Fruit fly (Drosophila melanogaster) whole organism, embryonic: ENCODE data around the gene CG1074.

Experiments used
- Ada2b ChIP-seq: fragments of 200-800 bp; sonication (Bioruptor generic); IDR thresholded peaks from 2 replicates; pipeline ENCODE4 v1.3.6; 2022; ENCODE audit warnings: missing biosample characterization, missing genetic modification characterization
- Atf-2 ChIP-seq: fragments of 200-800 bp; sonication (Bioruptor generic); optimal IDR thresholded peaks from 2 replicates; lab custom pipeline; 2016; ENCODE audit warnings: missing biosample characterization, missing genetic modification characterization
- CG10431 ChIP-seq: fragments of 200-800 bp; sonication (Bioruptor generic); optimal IDR thresholded peaks from 3 replicates; lab custom pipeline; 2018; ENCODE audit warnings: missing biosample characterization, mild to moderate bottlenecking, missing genetic modification characterization
- CG11247 ChIP-seq: fragments of 200-800 bp; sonication (Bioruptor generic); IDR thresholded peaks from 2 replicates; pipeline ENCODE4 v1.3.6; 2022; ENCODE audit warnings: missing biosample characterization, missing genetic modification characterization
- CG11504 ChIP-seq: fragments of 200-800 bp; sonication (Bioruptor generic); optimal IDR thresholded peaks from 3 replicates; lab custom pipeline; 2019; ENCODE audit warnings: missing biosample characterization, mild to moderate bottlenecking, missing genetic modification characterization, moderate library complexity
- CG12236 ChIP-seq: fragments of 200-800 bp; sonication (Bioruptor generic); optimal IDR thresholded peaks from 2 replicates; lab custom pipeline; 2016; ENCODE audit warnings: missing biosample characterization, missing genetic modification characterization
- CG14441 ChIP-seq: fragments of 200-800 bp; sonication (Bioruptor generic); IDR thresholded peaks from 2 replicates; pipeline ENCODE4 v1.3.6; 2022; ENCODE audit warnings: missing biosample characterization, missing genetic modification characterization
- CG15073 ChIP-seq: fragments of 200-800 bp; sonication (Bioruptor generic); optimal IDR thresholded peaks from 2 replicates; lab custom pipeline; 2016; ENCODE audit warnings: missing biosample characterization, missing genetic modification characterization
- CG17829 ChIP-seq: fragments of 200-800 bp; optimal IDR thresholded peaks from 2 replicates; lab custom pipeline; 2019; ENCODE audit warnings: missing biosample characterization, mild to moderate bottlenecking, missing genetic modification characterization, moderate library complexity
- CG18764 ChIP-seq: fragments of 200-800 bp; sonication (Bioruptor generic); optimal IDR thresholded peaks from 3 replicates; lab custom pipeline; 2016; ENCODE audit warnings: missing biosample characterization, missing genetic modification characterization
- CG2202 ChIP-seq: fragments of 200-800 bp; sonication (Bioruptor generic); optimal IDR thresholded peaks from 2 replicates; lab custom pipeline; 2018; ENCODE audit warnings: missing biosample characterization, mild to moderate bottlenecking, missing genetic modification characterization
- CG33213 ChIP-seq: fragments of 200-800 bp; sonication (Bioruptor generic); optimal IDR thresholded peaks from 3 replicates; lab custom pipeline; 2016; ENCODE audit warnings: missing biosample characterization, missing genetic modification characterization
- CG34376 ChIP-seq: fragments of 200-800 bp; sonication (Bioruptor generic); optimal IDR thresholded peaks from 2 replicates; lab custom pipeline; 2018; ENCODE audit warnings: missing biosample characterization, mild to moderate bottlenecking, missing genetic modification characterization
- CG4328 ChIP-seq: fragments of 200-800 bp; sonication (Bioruptor generic); optimal IDR thresholded peaks from 3 replicates; lab custom pipeline; 2017; ENCODE audit warnings: missing biosample characterization, missing genetic modification reagents, missing genetic modification characterization
- CG4617 ChIP-seq: fragments of 200-800 bp; sonication (Bioruptor generic); optimal IDR thresholded peaks from 3 replicates; lab custom pipeline; 2016; ENCODE audit warnings: missing biosample characterization, missing genetic modification characterization, borderline replicate concordance
- CG4854 ChIP-seq: fragments of 200-800 bp; sonication (Bioruptor generic); optimal IDR thresholded peaks from 2 replicates; lab custom pipeline; 2016; ENCODE audit warnings: missing biosample characterization, missing genetic modification characterization, inconsistent platforms
- CG6175 ChIP-seq: fragments of 200-800 bp; sonication (Bioruptor generic); IDR thresholded peaks from 3 replicates; pipeline ENCODE4 v1.3.6; 2022; ENCODE audit warnings: missing biosample characterization, missing genetic modification characterization
- CG6254 ChIP-seq: fragments of 200-800 bp; sonication (Bioruptor generic); optimal IDR thresholded peaks from 3 replicates; lab custom pipeline; 2017; ENCODE audit warnings: mild to moderate bottlenecking, missing biosample characterization, missing genetic modification reagents, missing genetic modification characterization
- CG6689 ChIP-seq: fragments of 200-800 bp; sonication (Bioruptor generic); IDR thresholded peaks from 2 replicates; pipeline ENCODE4 v1.3.6; 2022; ENCODE audit warnings: missing biosample characterization, missing genetic modification characterization
- CG7987 ChIP-seq: fragments of 200-800 bp; sonication (Bioruptor generic); optimal IDR thresholded peaks from 2 replicates; lab custom pipeline; 2018; ENCODE audit warnings: missing biosample characterization, mild to moderate bottlenecking, missing genetic modification characterization, moderate library complexity
- CG9609 ChIP-seq: fragments of 200-800 bp; sonication (Bioruptor generic); optimal IDR thresholded peaks from 3 replicates; lab custom pipeline; 2016; ENCODE audit warnings: missing biosample characterization, missing genetic modification characterization
- Doc2 ChIP-seq: fragments of 200-800 bp; sonication (Bioruptor generic); IDR thresholded peaks from 2 replicates; pipeline ENCODE4 v1.3.6; 2022; ENCODE audit warnings: missing biosample characterization, missing genetic modification characterization
- HLH4C ChIP-seq: fragments of 200-800 bp; sonication (Bioruptor generic); IDR thresholded peaks from 3 replicates; pipeline ENCODE4 v1.3.6; 2022; ENCODE audit warnings: missing biosample characterization, missing genetic modification characterization; ENCODE audit not compliant: partially characterized antibody
- Hey ChIP-seq: fragments of 200-800 bp; sonication (Bioruptor generic); optimal IDR thresholded peaks from 3 replicates; lab custom pipeline; 2018; ENCODE audit warnings: missing biosample characterization, mild to moderate bottlenecking, missing genetic modification characterization
- Lim3 ChIP-seq: fragments of 200-800 bp; sonication (Bioruptor generic); IDR thresholded peaks from 2 replicates; pipeline ENCODE4 v1.3.6; 2022; ENCODE audit warnings: missing biosample characterization, missing genetic modification characterization
- Lpt ChIP-seq: fragments of >200 bp; optimal IDR thresholded peaks from 2 replicates; lab custom pipeline; 2018; ENCODE audit warnings: missing biosample characterization, missing genetic modification characterization
- NFAT ChIP-seq: fragments of 200-800 bp; sonication (Bioruptor generic); IDR thresholded peaks from 2 replicates; pipeline ENCODE4 v1.3.6; 2022; ENCODE audit warnings: missing biosample characterization, missing genetic modification characterization
- Nf-YA ChIP-seq: fragments of 200-800 bp; sonication (Bioruptor generic); IDR thresholded peaks from 2 replicates; pipeline ENCODE4 v1.3.6; 2022; ENCODE audit warnings: missing biosample characterization, missing genetic modification characterization
- Sry-δ ChIP-seq: fragments of 200-800 bp; sonication (Bioruptor generic); optimal IDR thresholded peaks from 2 replicates; lab custom pipeline; 2016; ENCODE audit warnings: missing biosample characterization, missing genetic modification characterization
- ac ChIP-seq: fragments of 200-800 bp; sonication (Bioruptor generic); optimal IDR thresholded peaks from 3 replicates; lab custom pipeline; 2017; ENCODE audit warnings: missing biosample characterization, mild to moderate bottlenecking, missing genetic modification characterization
- ap ChIP-seq: fragments of 200-800 bp; sonication (Bioruptor generic); IDR thresholded peaks from 2 replicates; pipeline ENCODE4 v1.3.6; 2022; ENCODE audit warnings: missing biosample characterization, missing genetic modification characterization
- az2 ChIP-seq: fragments of 200-800 bp; sonication (Bioruptor generic); optimal IDR thresholded peaks from 3 replicates; lab custom pipeline; 2016; ENCODE audit warnings: missing biosample characterization, missing genetic modification characterization
- bbx ChIP-seq: fragments of 200-800 bp; sonication (Bioruptor generic); IDR thresholded peaks from 2 replicates; pipeline ENCODE4 v1.3.6; 2022; ENCODE audit warnings: missing biosample characterization, missing genetic modification characterization; ENCODE audit not compliant: partially characterized antibody
- bcd ChIP-seq: fragments of 200-800 bp; sonication (Bioruptor generic); optimal IDR thresholded peaks from 2 replicates; lab custom pipeline; 2017; ENCODE audit warnings: missing biosample characterization, mild to moderate bottlenecking, missing genetic modification characterization
- crp ChIP-seq, 2 experiments: fragments of 200-800 bp; sonication (Bioruptor generic); optimal IDR thresholded peaks; 2 replicates in 1 of 2; 3 replicates in 1 of 2; lab custom pipeline; 2017; ENCODE audit warnings: missing biosample characterization in 2 of 2, missing genetic modification characterization in 2 of 2, mild to moderate bottlenecking in 1 of 2, moderate library complexity in 1 of 2
- hth ChIP-seq: fragments of >200 bp; optimal IDR thresholded peaks from 2 replicates; lab custom pipeline; 2017; ENCODE audit warnings: inconsistent platforms
- insv ChIP-seq, 2 experiments: fragments of 200-800 bp; sonication (Bioruptor generic); optimal IDR thresholded peaks; 3 replicates each; lab custom pipeline; 2016 to 2018; ENCODE audit warnings: missing biosample characterization in 2 of 2, missing genetic modification characterization in 2 of 2
- kah ChIP-seq: fragments of 200-800 bp; sonication (Bioruptor generic); optimal IDR thresholded peaks from 2 replicates; lab custom pipeline; 2018; ENCODE audit warnings: missing biosample characterization, mild to moderate bottlenecking, missing genetic modification characterization
- klu ChIP-seq: fragments of 200-800 bp; sonication (Bioruptor generic); IDR thresholded peaks from 2 replicates; pipeline ENCODE4 v1.3.6; 2022; ENCODE audit warnings: missing biosample characterization, missing genetic modification characterization
- maf-S ChIP-seq: fragments of 200-800 bp; sonication (Bioruptor generic); optimal IDR thresholded peaks from 2 replicates; lab custom pipeline; 2016; ENCODE audit warnings: missing biosample characterization, missing genetic modification characterization
- mirr ChIP-seq: fragments of 200-800 bp; sonication (Bioruptor generic); optimal IDR thresholded peaks from 3 replicates; lab custom pipeline; 2018; ENCODE audit warnings: missing biosample characterization, mild to moderate bottlenecking, missing genetic modification characterization
- nmo ChIP-seq: fragments of 200-800 bp; sonication (Bioruptor generic); optimal IDR thresholded peaks from 2 replicates; lab custom pipeline; 2018; ENCODE audit warnings: missing biosample characterization, mild to moderate bottlenecking, missing genetic modification characterization, moderate library complexity
- phol ChIP-seq: fragments of 200-800 bp; sonication (Bioruptor generic); optimal IDR thresholded peaks from 3 replicates; lab custom pipeline; 2018; ENCODE audit warnings: missing biosample characterization, mild to moderate bottlenecking, missing genetic modification characterization, moderate library complexity
- pzg ChIP-seq: fragments of 200-800 bp; sonication (Bioruptor generic); optimal IDR thresholded peaks from 3 replicates; lab custom pipeline; 2018; ENCODE audit warnings: missing biosample characterization, mild to moderate bottlenecking, missing genetic modification characterization, moderate library complexity
- sima ChIP-seq: fragments of 200-800 bp; sonication (Bioruptor generic); optimal IDR thresholded peaks from 2 replicates; lab custom pipeline; 2016; ENCODE audit warnings: missing biosample characterization, missing genetic modification characterization
- slbo ChIP-seq: fragments of 200-800 bp; sonication (Bioruptor generic); IDR thresholded peaks from 2 replicates; pipeline ENCODE4 v1.3.6; 2022; ENCODE audit warnings: missing biosample characterization, missing genetic modification characterization
- slp2 ChIP-seq: fragments of 200-800 bp; sonication (Bioruptor generic); optimal IDR thresholded peaks from 2 replicates; lab custom pipeline; 2016; ENCODE audit warnings: missing biosample characterization, missing genetic modification characterization
- stc ChIP-seq: fragments of 200-800 bp; sonication (Bioruptor generic); IDR thresholded peaks from 2 replicates; pipeline ENCODE4 v1.3.6; 2022; ENCODE audit warnings: missing biosample characterization, missing genetic modification characterization
- ttk ChIP-seq: fragments of 200-800 bp; sonication (Bioruptor generic); IDR thresholded peaks from 2 replicates; pipeline ENCODE4 v2.1.2; 2022; ENCODE audit warnings: missing biosample characterization, missing genetic modification characterization
- unc-4 ChIP-seq: fragments of 200-800 bp; sonication (Bioruptor generic); IDR thresholded peaks from 2 replicates; pipeline ENCODE4 v1.3.6; 2022; ENCODE audit warnings: missing biosample characterization, missing genetic modification characterization; ENCODE audit not compliant: partially characterized antibody
- vfl ChIP-seq: fragments of 200-800 bp; sonication (Bioruptor generic); optimal IDR thresholded peaks from 2 replicates; lab custom pipeline; 2016; ENCODE audit warnings: missing biosample characterization, missing genetic modification characterization

Gene CG1074

DNA sequence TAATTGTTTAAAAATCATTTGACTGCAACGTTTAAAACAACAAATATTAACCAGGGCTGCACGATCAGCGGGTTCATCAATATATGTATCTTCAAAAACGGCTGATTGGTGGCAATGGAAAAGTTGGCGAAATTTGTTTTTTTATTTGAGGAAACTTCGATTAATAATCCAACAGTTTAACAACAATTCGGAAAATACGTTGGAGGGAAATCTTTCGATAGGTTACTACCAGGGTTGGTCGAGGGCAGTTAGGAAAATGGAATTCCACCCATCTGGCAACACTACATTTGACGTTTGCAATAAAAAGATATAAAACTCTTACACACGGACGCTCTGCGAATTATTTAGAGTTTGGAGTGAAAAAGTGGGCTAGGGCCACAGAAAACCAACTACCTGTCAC lies 3.3 kb downstream of the CG1074 start, which contains the start of the genes Lipt2 and CG14650 (continued):
- no peak for TF ChIP-seq klu
- peak; percentile 17 for TF ChIP-seq CG4854 (GFP tag; lab: Kevin White, UChicago)
- no peak for TF ChIP-seq Lim3
- TF ChIP-seq crp (GFP tag; optimal IDR thresholded peaks at IDR 0.05; lab: Kevin White, UChicago), result peak in 1 of 2 experiments; percentile 37
- peak; percentile 33 for TF ChIP-seq bcd (GFP tag; lab: Kevin White, UChicago)
- peak in 1 of 2 experiments; percentile 38 for TF ChIP-seq insv (GFP tag; optimal IDR thresholded peaks at IDR 0.05; lab: Kevin White, UChicago)
- peak; percentile 38 for TF ChIP-seq CG7987 (GFP tag; lab: Kevin White, UChicago)
- TF ChIP-seq CG6254 (GFP tag; lab: Kevin White, UChicago), result peak; percentile 17
- peak; percentile 12 for TF ChIP-seq maf-S (GFP tag; lab: Kevin White, UChicago)
- 0 out of 2 replicates have a peak, but pooled peaks have one; percentile 26 for TF ChIP-seq CG11247
- TF ChIP-seq CG9609, result peak; percentile 70
- TF ChIP-seq CG12236, result peak; percentile 23
- no peak for TF ChIP-seq stc (GFP tag; lab: Robert Waterston, UW)
- TF ChIP-seq bbx, result 0 out of 2 replicates have a peak, but pooled peaks have one; percentile 13
- no peak for TF ChIP-seq CG15073 (GFP tag; lab: Kevin White, UChicago)
- peak; percentile 77 for TF ChIP-seq nmo (GFP tag; lab: Kevin White, UChicago)
- TF ChIP-seq slp2 (GFP tag; lab: Kevin White, UChicago), result peak; percentile 59
- peak; percentile 29 for TF ChIP-seq CG33213 (GFP tag; lab: Kevin White, UChicago)
- no peak for TF ChIP-seq kah (GFP tag; lab: Kevin White, UChicago)
- 0 out of 3 replicates have a peak, but pooled peaks have one; percentile 37 for TF ChIP-seq HLH4C (GFP tag; lab: Robert Waterston, UW)
- TF ChIP-seq Hey, result no peak
- no peak for TF ChIP-seq Ada2b (GFP tag; lab: Robert Waterston, UW)
- peak; percentile 8 for TF ChIP-seq mirr (GFP tag; lab: Kevin White, UChicago)
- no peak for TF ChIP-seq ac (GFP tag; lab: Kevin White, UChicago)
- peak; percentile 81 for TF ChIP-seq pzg (GFP tag; lab: Kevin White, UChicago)
- TF ChIP-seq CG2202, result peak; percentile 37
- TF ChIP-seq CG4617 (GFP tag; lab: Kevin White, UChicago), result peak; percentile 98
- peak; percentile 12 for TF ChIP-seq vfl (GFP tag; lab: Kevin White, UChicago)
- peak; percentile 66 for TF ChIP-seq CG17829 (tag; lab: Kevin White, UChicago)
- no peak for TF ChIP-seq hth (lab: Kevin White, UChicago)
- no peak for TF ChIP-seq Nf-YA (GFP tag; lab: Robert Waterston, UW)
- peak; percentile 55 for TF ChIP-seq CG6689 (GFP tag; lab: Robert Waterston, UW)
- TF ChIP-seq az2 (GFP tag; lab: Kevin White, UChicago), result peak; percentile 47
- no peak for TF ChIP-seq Lpt (GFP tag; lab: Kevin White, UChicago)
- peak; percentile 33; the same call in 1 of the 2 replicates for TF ChIP-seq CG14441 (GFP tag; lab: Robert Waterston, UW)
- TF ChIP-seq phol (tag; lab: Kevin White, UChicago), result peak; percentile 81
- TF ChIP-seq ap (GFP tag; lab: Robert Waterston, UW), result no peak
- no peak for TF ChIP-seq Atf-2
- TF ChIP-seq Doc2 (GFP tag; lab: Robert Waterston, UW), result no peak
- TF ChIP-seq CG10431 (GFP tag; lab: Kevin White, UChicago), result no peak
- TF ChIP-seq CG4328 (GFP tag; lab: Kevin White, UChicago), result no peak
- TF ChIP-seq ttk (GFP tag; lab: Robert Waterston, UW), result no peak
- no peak for TF ChIP-seq CG6175 (GFP tag; lab: Robert Waterston, UW)
- peak; percentile 80 for TF ChIP-seq Sry-δ (GFP tag; lab: Kevin White, UChicago)
- TF ChIP-seq slbo (GFP tag; lab: Robert Waterston, UW), result peak; percentile 72
- TF ChIP-seq CG11504 (tag; lab: Kevin White, UChicago), result no peak
- TF ChIP-seq CG18764 (GFP tag; lab: Kevin White, UChicago), result peak; percentile 37
- TF ChIP-seq NFAT (GFP tag; lab: Robert Waterston, UW), result peak; percentile 49; the same call in 1 of the 2 replicates
- TF ChIP-seq sima (GFP tag; lab: Kevin White, UChicago), result peak; percentile 14
- peak; percentile 46 for TF ChIP-seq CG34376
- peak; percentile 62 for TF ChIP-seq unc-4 (GFP tag; lab: Robert Waterston, UW)
